Worm (Caenorhabditis elegans) whole organism, early embryonic: ENCODE results near the gene ttr-38.

Experiments used
- B0310.2 ChIP-seq: sonication (generic microtip); optimal IDR thresholded peaks from 2 replicates; lab custom pipeline; 2016; ENCODE audit warnings: mild to moderate bottlenecking, missing genetic modification characterization, missing compliant biosample characterization
- F13C5.2 ChIP-seq: sonication (generic microtip); optimal IDR thresholded peaks from 2 replicates; lab custom pipeline; 2017; ENCODE audit warnings: mild to moderate bottlenecking, missing genetic modification characterization, inconsistent platforms, missing compliant biosample characterization
- aly-1 ChIP-seq: sonication (generic microtip); optimal IDR thresholded peaks from 2 replicates; lab custom pipeline; 2016; ENCODE audit warnings: missing genetic modification characterization, missing compliant biosample characterization
- ama-1 ChIP-seq: fragments of 150-350 bp; optimal IDR thresholded peaks from 2 replicates; lab custom pipeline; 2014
- ceh-13 ChIP-seq: fragments of 200-800 bp; sonication (Bioruptor generic); optimal IDR thresholded peaks from 2 replicates; lab custom pipeline; 2018; ENCODE audit warnings: mild to moderate bottlenecking, missing genetic modification characterization, missing compliant biosample characterization
- ceh-36 ChIP-seq: sonication (generic microtip); optimal IDR thresholded peaks from 2 replicates; lab custom pipeline; 2016; ENCODE audit warnings: missing genetic modification characterization, inconsistent platforms, missing compliant biosample characterization
- ets-7 ChIP-seq: sonication (generic microtip); optimal IDR thresholded peaks from 2 replicates; lab custom pipeline; 2016; ENCODE audit warnings: missing genotype, missing genetic modification characterization, missing compliant biosample characterization
- flt-1 ChIP-seq: fragments of 200-800 bp; sonication (Bioruptor generic); IDR thresholded peaks from 2 replicates; pipeline ENCODE4 v1.3.6; 2022; ENCODE audit warnings: missing genetic modification characterization, missing compliant biosample characterization
- hmbx-1 ChIP-seq: sonication (generic microtip); optimal IDR thresholded peaks from 2 replicates; lab custom pipeline; 2016; ENCODE audit warnings: mild to moderate bottlenecking, missing genetic modification characterization, missing compliant biosample characterization
- hmg-4 ChIP-seq: fragments of 200-800 bp; sonication (Bioruptor generic); optimal IDR thresholded peaks from 2 replicates; lab custom pipeline; 2018; ENCODE audit warnings: mild to moderate bottlenecking, missing genetic modification characterization, missing compliant biosample characterization
- hnd-1 ChIP-seq: sonication (generic microtip); optimal IDR thresholded peaks from 2 replicates; lab custom pipeline; 2016; ENCODE audit warnings: missing genetic modification characterization, missing compliant biosample characterization
- pes-1 ChIP-seq: fragments of 200-800 bp; sonication (Bioruptor generic); IDR thresholded peaks from 2 replicates; pipeline ENCODE4 v1.3.6; 2022; ENCODE audit warnings: missing genetic modification reagents, missing genetic modification characterization, missing compliant biosample characterization
- scrt-1 ChIP-seq: fragments of 200-800 bp; sonication (Bioruptor generic); IDR thresholded peaks from 2 replicates; pipeline ENCODE4 v1.3.6; 2022; ENCODE audit warnings: missing genetic modification characterization, missing compliant biosample characterization
- sea-1 ChIP-seq: fragments of 200-800 bp; sonication (Bioruptor generic); conservative IDR thresholded peaks from 2 replicates; pipeline ENCODE4 v1.3.6; 2022; ENCODE audit warnings: missing genetic modification characterization, missing compliant biosample characterization
- tbx-11 ChIP-seq: fragments of 200-800 bp; sonication (Bioruptor generic); IDR thresholded peaks from 2 replicates; pipeline ENCODE4 v1.3.6; 2022; ENCODE audit warnings: missing genetic modification characterization, missing compliant biosample characterization
- tbx-37 ChIP-seq: fragments of 200-800 bp; sonication (Bioruptor generic); conservative IDR thresholded peaks from 2 replicates; pipeline ENCODE4 v1.3.6; 2022; ENCODE audit warnings: missing genetic modification reagents, missing genetic modification characterization, missing compliant biosample characterization
- tra-4 ChIP-seq: sonication (generic microtip); optimal IDR thresholded peaks from 2 replicates; lab custom pipeline; 2017; ENCODE audit warnings: missing genetic modification characterization, missing compliant biosample characterization

Gene ttr-38

ce11 chrX:9314397-9314796, at the start of gene ttr-38:
ttr-38 (minus strand) TSS chrX:9314497.
- TF ChIP-seq sea-1 (GFP tag; lab: Robert Waterston, UW) (no peak), ceh-13 (no peak), tbx-37 (GFP tag; lab: Robert Waterston, UW) (no peak), tra-4 (tag; lab: Kevin White, UChicago) (no peak), aly-1 (no peak), B0310.2 (tag; lab: Kevin White, UChicago) (no peak), hmbx-1 (tag; lab: Kevin White, UChicago) (no peak), flt-1 (no peak), hnd-1 (no peak), hmg-4 (no peak), ama-1 (no peak), F13C5.2 (no peak), scrt-1 (no peak), ets-7 (tag; lab: Kevin White, UChicago) (no peak), ceh-36 (tag; lab: Kevin White, UChicago) (no peak), tbx-11 (GFP tag; lab: Robert Waterston, UW) (no peak), pes-1 (GFP tag; lab: Robert Waterston, UW) (no peak)

ce11 chrX:9364082-9364481, 49.8 kb upstream of the ttr-38 start:
- TF ChIP-seq B0310.2 (tag; lab: Kevin White, UChicago): no peak
- no peak for TF ChIP-seq hnd-1
- TF ChIP-seq ets-7 (tag; lab: Kevin White, UChicago): no peak
- no peak for TF ChIP-seq ama-1
- no peak for TF ChIP-seq aly-1
- TF ChIP-seq tbx-37 (GFP tag; lab: Robert Waterston, UW): no peak
- no peak for TF ChIP-seq F13C5.2
- TF ChIP-seq flt-1: no peak
- no peak for TF ChIP-seq ceh-13
- TF ChIP-seq hmg-4: no peak
- no peak for TF ChIP-seq pes-1 (GFP tag; lab: Robert Waterston, UW)
- no peak for TF ChIP-seq tra-4 (tag; lab: Kevin White, UChicago)
- no peak for TF ChIP-seq ceh-36 (tag; lab: Kevin White, UChicago)
- no peak for TF ChIP-seq hmbx-1 (tag; lab: Kevin White, UChicago)
- TF ChIP-seq sea-1 (GFP tag; lab: Robert Waterston, UW): no peak
- no peak for TF ChIP-seq scrt-1
- no peak for TF ChIP-seq tbx-11 (GFP tag; lab: Robert Waterston, UW)

DNA sequence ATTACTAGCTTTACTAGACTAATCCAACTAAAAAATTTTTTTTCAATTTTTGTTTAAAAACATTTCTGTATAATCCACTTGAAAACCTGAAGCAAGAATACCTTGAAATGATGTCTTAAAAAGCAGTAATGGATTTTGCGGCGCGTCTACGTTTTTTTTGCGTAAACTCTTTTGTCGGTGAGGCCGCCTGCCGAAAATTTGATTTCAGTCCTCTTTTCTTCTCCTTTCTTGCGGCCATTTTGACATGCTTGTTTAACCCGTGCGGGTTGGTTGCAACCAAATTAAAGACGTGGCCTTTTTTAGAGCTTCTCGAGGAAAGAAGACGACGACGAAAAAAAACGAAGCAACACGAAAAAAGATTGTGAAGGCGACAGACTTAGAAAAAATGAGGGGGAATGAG, 46.8 kb upstream of the ttr-38 start:
- TF ChIP-seq hmg-4 (no peak), B0310.2 (tag; lab: Kevin White, UChicago) (no peak), tbx-37 (GFP tag; lab: Robert Waterston, UW) (no peak)

DNA sequence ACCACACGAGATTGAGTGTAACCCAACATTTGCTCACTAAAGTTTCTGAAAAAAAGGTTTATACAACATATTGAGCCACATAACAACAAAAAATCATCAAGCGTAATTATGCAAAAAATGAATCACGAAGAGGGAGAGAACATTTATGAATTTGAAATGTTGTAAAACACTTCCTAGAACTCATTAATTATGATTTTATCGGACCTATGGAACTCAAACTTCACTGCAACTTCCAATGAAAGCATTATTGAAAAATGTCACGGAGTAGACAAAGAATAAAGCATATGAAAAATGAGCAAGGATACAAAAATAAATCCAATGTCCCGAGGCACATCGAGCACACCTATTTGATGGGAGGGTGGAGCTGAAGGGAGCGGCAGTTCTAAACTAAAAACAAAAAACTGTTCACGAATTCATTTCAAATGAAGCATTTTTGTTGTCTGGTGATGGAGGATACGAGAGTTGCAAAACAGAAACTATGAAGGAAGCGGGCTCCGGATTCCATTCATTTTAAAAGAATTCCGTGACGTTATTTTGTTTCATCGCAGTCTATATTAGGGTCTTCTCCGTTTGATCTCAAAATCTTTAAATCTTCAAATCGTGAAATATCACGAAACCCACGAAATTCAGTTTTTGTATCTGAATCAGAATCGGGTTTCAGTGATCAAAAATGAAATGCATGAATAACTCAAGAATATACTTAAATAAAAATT, 35.7 kb upstream of the ttr-38 start, which contains the start of gene flp-20:
TSS of gene flp-20 (minus strand) at position 51 of the 713 bp plus-strand sequence.
- TF ChIP-seq hmg-4 (no peak), ceh-36 (tag; lab: Kevin White, UChicago) (no peak), sea-1 (GFP tag; lab: Robert Waterston, UW) (no peak), tra-4 (tag; lab: Kevin White, UChicago) (no peak), ceh-13 (no peak), tbx-11 (GFP tag; lab: Robert Waterston, UW) (no peak), hmbx-1 (tag; lab: Kevin White, UChicago) (no peak), F13C5.2 (no peak), aly-1 (no peak), tbx-37 (GFP tag; lab: Robert Waterston, UW) (no peak), hnd-1 (no peak)

DNA sequence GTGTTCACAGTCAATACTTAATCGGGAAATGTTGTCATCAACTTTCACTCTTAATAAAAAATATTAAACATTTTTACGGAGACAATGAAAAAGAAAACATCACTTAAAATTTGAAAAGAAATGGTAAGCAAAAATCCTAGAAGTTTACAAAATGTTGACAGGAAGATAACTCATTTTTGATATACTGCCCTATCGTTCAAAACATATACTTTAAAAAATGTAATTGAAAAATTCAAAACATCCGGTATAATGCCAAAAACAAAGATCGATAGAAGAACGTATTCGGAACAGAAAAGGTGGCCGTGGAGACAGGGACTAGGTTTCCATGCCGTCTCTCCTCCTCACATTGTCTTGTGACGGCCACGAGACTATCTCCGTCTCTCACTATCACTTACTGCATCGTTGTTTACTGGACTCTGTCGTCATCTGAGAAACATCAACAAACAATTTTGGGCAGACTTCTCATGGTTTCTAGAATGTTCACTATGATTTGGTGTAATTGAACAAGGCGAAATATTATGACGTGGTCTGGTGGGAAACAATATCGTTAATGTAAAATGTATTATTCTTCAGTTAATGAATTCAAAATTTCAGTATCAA, 33.2 kb upstream of the ttr-38 start, which contains the start of gene oga-1:
TSS of gene oga-1 (minus strand) at position 51 of the 600 bp plus-strand sequence.
- TF ChIP-seq tra-4 (tag; lab: Kevin White, UChicago) (no peak), aly-1 (no peak), sea-1 (GFP tag; lab: Robert Waterston, UW) (no peak), ceh-36 (tag; lab: Kevin White, UChicago) (no peak), ets-7 (tag; lab: Kevin White, UChicago) (no peak), ceh-13 (no peak), hmg-4 (no peak), tbx-11 (GFP tag; lab: Robert Waterston, UW) (no peak), F13C5.2 (no peak)

DNA sequence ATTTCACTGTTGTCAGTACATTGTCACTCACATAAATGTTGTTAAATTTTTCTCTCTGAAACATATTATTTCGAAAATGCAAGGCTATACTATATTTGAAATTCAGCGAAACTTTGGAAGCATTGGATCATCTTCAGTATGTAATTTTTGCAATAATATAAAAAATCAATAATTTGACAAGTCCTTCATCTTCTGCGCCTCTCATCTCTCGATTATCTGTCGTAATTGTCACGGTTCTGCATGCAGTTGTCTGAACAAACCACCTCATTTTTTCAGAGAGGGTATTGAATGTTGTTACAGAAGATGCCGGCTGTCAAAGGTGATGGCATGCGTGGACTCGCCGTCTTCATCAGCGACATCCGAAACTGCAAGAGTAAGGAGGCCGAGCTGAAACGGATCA, 24.1 kb upstream of the ttr-38 start, which contains the start of gene apa-2:
TSS of gene apa-2 (plus strand) at position 301 of the 400 bp plus-strand sequence.
- TF ChIP-seq hmg-4 (no peak), hmbx-1 (tag; lab: Kevin White, UChicago) (no peak), ama-1 (no peak), tbx-11 (GFP tag; lab: Robert Waterston, UW) (no peak), F13C5.2 (no peak), hnd-1 (no peak), ceh-36 (tag; lab: Kevin White, UChicago) (no peak), tra-4 (tag; lab: Kevin White, UChicago) (no peak), aly-1 (no peak), flt-1 (no peak), sea-1 (GFP tag; lab: Robert Waterston, UW) (no peak), tbx-37 (GFP tag; lab: Robert Waterston, UW) (no peak), B0310.2 (tag; lab: Kevin White, UChicago) (no peak), pes-1 (GFP tag; lab: Robert Waterston, UW) (no peak), ets-7 (tag; lab: Kevin White, UChicago) (no peak), ceh-13 (no peak)

DNA sequence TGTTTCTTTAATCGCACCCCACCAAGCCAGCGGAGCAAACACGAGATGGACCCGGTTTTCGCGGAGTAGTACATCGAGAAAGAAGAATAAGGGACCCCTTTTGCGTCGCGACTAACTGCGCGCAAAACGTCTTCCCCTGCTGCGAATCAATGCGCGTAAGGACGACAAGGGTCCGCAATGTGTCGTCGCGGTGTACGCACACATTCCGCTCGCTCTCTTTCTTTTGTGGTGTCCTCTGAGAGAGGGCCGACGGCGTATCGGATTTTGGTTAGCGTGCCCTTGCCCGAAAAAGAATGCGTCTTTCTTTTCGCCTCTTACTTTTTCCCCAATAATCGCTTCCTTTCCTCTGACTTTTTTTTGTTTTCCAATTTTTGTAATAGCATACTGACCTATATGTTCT, 23.5 kb upstream of the ttr-38 start:
- TF ChIP-seq hnd-1 (no peak), tbx-37 (GFP tag; lab: Robert Waterston, UW) (peak; percentile 39; the same call in 1 of the 2 replicates), aly-1 (peak; percentile 62), pes-1 (GFP tag; lab: Robert Waterston, UW) (no peak), ceh-13 (no peak), tbx-11 (GFP tag; lab: Robert Waterston, UW) (no peak), hmbx-1 (tag; lab: Kevin White, UChicago) (no peak), hmg-4 (no peak), flt-1 (no peak), ama-1 (no peak), scrt-1 (0 out of 2 replicates have a peak, but pooled peaks have one; percentile 45), tra-4 (tag; lab: Kevin White, UChicago) (no peak), ceh-36 (tag; lab: Kevin White, UChicago) (no peak), F13C5.2 (peak; percentile 82), sea-1 (GFP tag; lab: Robert Waterston, UW) (no peak), ets-7 (tag; lab: Kevin White, UChicago) (peak; percentile 33), B0310.2 (tag; lab: Kevin White, UChicago) (no peak)
